Fruit fly (Drosophila melanogaster) whole organism, prepupa: ENCODE data around the gene CG11811.

Source experiments
- CG9139 ChIP-seq: fragments of 200-800 bp; sonication (Bioruptor generic); optimal IDR thresholded peaks from 3 replicates; lab custom pipeline; 2017; ENCODE audit warnings: missing biosample characterization, mild to moderate bottlenecking, missing genetic modification characterization
- Eip93F ChIP-seq: fragments of 200-800 bp; sonication (Bioruptor generic); optimal IDR thresholded peaks from 2 replicates; lab custom pipeline; 2016; ENCODE audit warnings: missing biosample characterization, mild to moderate bottlenecking, missing genetic modification characterization
- acj6 ChIP-seq: fragments of 200-800 bp; sonication (Bioruptor generic); optimal IDR thresholded peaks from 3 replicates; lab custom pipeline; 2016; ENCODE audit warnings: missing biosample characterization, missing genetic modification characterization

DNA sequence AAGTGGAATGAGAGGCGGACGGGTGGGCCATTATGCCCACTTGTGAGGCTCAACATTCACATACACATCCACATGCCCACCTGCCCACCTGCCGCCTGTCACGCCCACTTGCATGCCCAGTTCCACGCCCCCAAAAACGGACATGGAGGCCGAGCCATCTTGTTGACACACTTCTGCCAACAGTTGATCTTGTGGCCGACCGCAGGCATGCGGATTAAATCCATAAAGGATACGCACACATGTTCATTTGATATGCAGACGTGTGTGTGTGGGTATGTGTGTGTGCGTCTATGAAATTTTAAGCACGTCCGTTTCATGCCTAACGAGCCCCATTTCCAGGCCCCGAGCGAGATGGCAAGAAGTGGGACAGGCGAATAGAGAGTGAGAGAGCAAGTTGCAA, 11.4 kb downstream of the CG11811 start:
- no peak for TF ChIP-seq CG9139 (GFP tag; lab: Kevin White, UChicago)
- no peak for TF ChIP-seq acj6 (GFP tag; lab: Kevin White, UChicago)
- no peak for TF ChIP-seq Eip93F
